Worm (Caenorhabditis elegans) whole organism, early embryonic: ENCODE measurements around the gene clec-205.

Experiments used
- B0310.2 ChIP-seq: sonication (generic microtip); optimal IDR thresholded peaks from 2 replicates; lab custom pipeline; 2016; ENCODE audit warnings: mild to moderate bottlenecking, missing genetic modification characterization, missing compliant biosample characterization
- F13C5.2 ChIP-seq: sonication (generic microtip); optimal IDR thresholded peaks from 2 replicates; lab custom pipeline; 2017; ENCODE audit warnings: mild to moderate bottlenecking, missing genetic modification characterization, inconsistent platforms, missing compliant biosample characterization
- aly-1 ChIP-seq: sonication (generic microtip); optimal IDR thresholded peaks from 2 replicates; lab custom pipeline; 2016; ENCODE audit warnings: missing genetic modification characterization, missing compliant biosample characterization
- ama-1 ChIP-seq: fragments of 150-350 bp; optimal IDR thresholded peaks from 2 replicates; lab custom pipeline; 2014
- ceh-36 ChIP-seq: sonication (generic microtip); optimal IDR thresholded peaks from 2 replicates; lab custom pipeline; 2016; ENCODE audit warnings: missing genetic modification characterization, inconsistent platforms, missing compliant biosample characterization
- ets-7 ChIP-seq: sonication (generic microtip); optimal IDR thresholded peaks from 2 replicates; lab custom pipeline; 2016; ENCODE audit warnings: missing genotype, missing genetic modification characterization, missing compliant biosample characterization
- pes-1 ChIP-seq: fragments of 200-800 bp; sonication (Bioruptor generic); IDR thresholded peaks from 2 replicates; pipeline ENCODE4 v1.3.6; 2022; ENCODE audit warnings: missing genetic modification reagents, missing genetic modification characterization, missing compliant biosample characterization
- scrt-1 ChIP-seq: fragments of 200-800 bp; sonication (Bioruptor generic); IDR thresholded peaks from 2 replicates; pipeline ENCODE4 v1.3.6; 2022; ENCODE audit warnings: missing genetic modification characterization, missing compliant biosample characterization
- tbx-37 ChIP-seq: fragments of 200-800 bp; sonication (Bioruptor generic); conservative IDR thresholded peaks from 2 replicates; pipeline ENCODE4 v1.3.6; 2022; ENCODE audit warnings: missing genetic modification reagents, missing genetic modification characterization, missing compliant biosample characterization
- tra-4 ChIP-seq: sonication (generic microtip); optimal IDR thresholded peaks from 2 replicates; lab custom pipeline; 2017; ENCODE audit warnings: missing genetic modification characterization, missing compliant biosample characterization

DNA sequence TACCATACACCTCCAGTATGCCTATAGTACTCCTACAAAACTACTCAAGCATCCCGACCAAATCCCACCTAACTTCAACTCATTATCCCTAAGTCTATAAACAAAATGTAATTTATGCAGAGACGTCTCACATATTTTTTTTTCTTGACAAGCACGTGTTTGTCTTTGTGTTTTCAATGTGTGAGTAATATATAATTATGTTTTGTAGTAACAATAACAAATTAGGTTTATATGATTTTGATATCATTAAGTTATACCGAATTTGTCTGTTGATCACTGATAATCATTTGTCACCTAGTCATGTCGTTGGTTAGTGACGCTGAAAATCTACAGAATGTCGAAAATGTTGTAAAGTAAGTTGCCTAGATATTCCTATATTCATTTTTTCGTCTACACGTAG, 40.8 kb upstream of the clec-205 start, which contains the start of gene srw-102:
- no peak for TF ChIP-seq aly-1
- TF ChIP-seq ets-7 (tag; lab: Kevin White, UChicago), result no peak
- TF ChIP-seq scrt-1 (GFP tag; lab: Robert Waterston, UW), result no peak
- TF ChIP-seq ama-1 (lab: Kevin White, UChicago), result no peak
- TF ChIP-seq F13C5.2, result no peak
- no peak for TF ChIP-seq B0310.2 (tag; lab: Kevin White, UChicago)
- TF ChIP-seq ceh-36 (tag; lab: Kevin White, UChicago), result no peak
- no peak for TF ChIP-seq tra-4 (tag; lab: Kevin White, UChicago)
- TF ChIP-seq tbx-37, result no peak
- no peak for TF ChIP-seq pes-1
